Worm (Caenorhabditis elegans) whole organism, late embryonic: ENCODE results near the gene F25D1.3.

Source experiments
- C08G9.2 ChIP-seq: sonication (generic microtip); optimal IDR thresholded peaks from 2 replicates; lab custom pipeline; 2016; ENCODE audit warnings: mild to moderate bottlenecking, missing genetic modification characterization, moderate library complexity, missing compliant biosample characterization
- C38D4.7 ChIP-seq: fragments of 200-800 bp; sonication (Bioruptor generic); optimal IDR thresholded peaks from 2 replicates; lab custom pipeline; 2018; ENCODE audit warnings: mild to moderate bottlenecking, missing genetic modification characterization, moderate library complexity, missing compliant biosample characterization
- F13H6.1 ChIP-seq: sonication (generic microtip); optimal IDR thresholded peaks from 2 replicates; lab custom pipeline; 2016; ENCODE audit warnings: missing genetic modification characterization, missing compliant biosample characterization
- K02D7.2 ChIP-seq: sonication (generic microtip); optimal IDR thresholded peaks from 2 replicates; lab custom pipeline; 2017; ENCODE audit warnings: mild to moderate bottlenecking, missing genetic modification characterization, missing compliant biosample characterization
- Y22D7AL.16 ChIP-seq: sonication (generic microtip); optimal IDR thresholded peaks from 2 replicates; lab custom pipeline; 2016; ENCODE audit warnings: missing genetic modification characterization, missing compliant biosample characterization
- ama-1 ChIP-seq: fragments of 150-350 bp; optimal IDR thresholded peaks from 2 replicates; lab custom pipeline; 2014
- ceh-18 ChIP-seq: sonication (generic microtip); optimal IDR thresholded peaks from 2 replicates; lab custom pipeline; 2016; ENCODE audit warnings: missing genetic modification characterization, missing compliant biosample characterization
- ceh-19 ChIP-seq: fragments of 200-800 bp; sonication (Bioruptor generic); optimal IDR thresholded peaks from 2 replicates; lab custom pipeline; 2018; ENCODE audit warnings: mild to moderate bottlenecking, missing genetic modification characterization, missing compliant biosample characterization
- ceh-22 ChIP-seq: sonication (generic microtip); optimal IDR thresholded peaks from 2 replicates; lab custom pipeline; 2017; ENCODE audit warnings: missing biosample characterization, missing genetic modification characterization
- ceh-31 ChIP-seq: sonication (generic microtip); optimal IDR thresholded peaks from 2 replicates; lab custom pipeline; 2016; ENCODE audit warnings: missing genetic modification characterization, missing compliant biosample characterization
- ceh-48 ChIP-seq: sonication (generic microtip); optimal IDR thresholded peaks from 2 replicates; lab custom pipeline; 2016; ENCODE audit warnings: missing genetic modification characterization, inconsistent platforms, missing compliant biosample characterization
- ceh-9 ChIP-seq: sonication (generic microtip); optimal IDR thresholded peaks from 2 replicates; lab custom pipeline; 2016; ENCODE audit warnings: mild to moderate bottlenecking, missing genetic modification characterization, inconsistent platforms, missing compliant biosample characterization
- che-1 ChIP-seq: sonication (generic microtip); optimal IDR thresholded peaks from 2 replicates; lab custom pipeline; 2016; ENCODE audit warnings: mild to moderate bottlenecking, missing genetic modification characterization, missing compliant biosample characterization
- elt-2 ChIP-seq: sonication (generic microtip); optimal IDR thresholded peaks from 2 replicates; lab custom pipeline; 2016; ENCODE audit warnings: missing genetic modification reagents, missing genetic modification characterization, missing compliant biosample characterization
- elt-4 ChIP-seq: sonication (generic microtip); optimal IDR thresholded peaks from 2 replicates; lab custom pipeline; 2016; ENCODE audit warnings: missing genetic modification characterization, missing compliant biosample characterization
- eyg-1 ChIP-seq: sonication (generic microtip); optimal IDR thresholded peaks from 2 replicates; lab custom pipeline; 2016; ENCODE audit warnings: missing genotype, missing genetic modification characterization, missing compliant biosample characterization
- fax-1 ChIP-seq: sonication (generic microtip); optimal IDR thresholded peaks from 2 replicates; lab custom pipeline; 2016; ENCODE audit warnings: missing genotype, missing genetic modification characterization, missing compliant biosample characterization
- fkh-10 ChIP-seq: fragments of 150-350 bp; optimal IDR thresholded peaks from 2 replicates; lab custom pipeline; 2014; ENCODE audit warnings: missing biosample characterization, missing genetic modification reagents, missing genetic modification characterization
- hlh-13 ChIP-seq: fragments of 200-800 bp; sonication (Bioruptor generic); optimal IDR thresholded peaks from 2 replicates; lab custom pipeline; 2018; ENCODE audit warnings: mild to moderate bottlenecking, missing genetic modification characterization, missing compliant biosample characterization
- hlh-15 ChIP-seq: sonication (generic microtip); optimal IDR thresholded peaks from 2 replicates; lab custom pipeline; 2016; ENCODE audit warnings: missing genetic modification characterization, missing compliant biosample characterization
- hlh-6 ChIP-seq: sonication (generic microtip); optimal IDR thresholded peaks from 2 replicates; lab custom pipeline; 2016; ENCODE audit warnings: missing genotype, missing genetic modification characterization, missing compliant biosample characterization
- hlh-8 ChIP-seq: sonication (generic microtip); optimal IDR thresholded peaks from 2 replicates; lab custom pipeline; 2016; ENCODE audit warnings: missing genotype, missing genetic modification characterization, missing compliant biosample characterization
- lim-6 ChIP-seq: sonication (generic microtip); optimal IDR thresholded peaks from 2 replicates; lab custom pipeline; 2016; ENCODE audit warnings: missing genetic modification characterization, missing compliant biosample characterization
- madf-2 ChIP-seq: sonication (generic microtip); optimal IDR thresholded peaks from 2 replicates; lab custom pipeline; 2017; ENCODE audit warnings: missing genetic modification characterization, missing compliant biosample characterization
- mec-3 ChIP-seq: sonication (generic microtip); optimal IDR thresholded peaks from 2 replicates; lab custom pipeline; 2016; ENCODE audit warnings: borderline replicate concordance, missing genetic modification characterization, missing compliant biosample characterization
- nfya-1 ChIP-seq: sonication (generic microtip); optimal IDR thresholded peaks from 2 replicates; lab custom pipeline; 2017; ENCODE audit warnings: missing genetic modification characterization, mild to moderate bottlenecking, missing compliant biosample characterization, antibody characterized with exemption, moderate library complexity
- nhr-11 ChIP-seq: fragments of 150-350 bp; optimal IDR thresholded peaks from 2 replicates; lab custom pipeline; 2014; ENCODE audit warnings: missing biosample characterization, missing genetic modification characterization
- nhr-232 ChIP-seq: sonication (generic microtip); optimal IDR thresholded peaks from 2 replicates; lab custom pipeline; 2016; ENCODE audit warnings: missing genetic modification characterization, missing compliant biosample characterization
- npax-4 ChIP-seq: sonication (generic microtip); optimal IDR thresholded peaks from 2 replicates; lab custom pipeline; 2016; ENCODE audit warnings: missing genetic modification characterization, missing compliant biosample characterization
- odd-2 ChIP-seq: sonication (generic microtip); optimal IDR thresholded peaks from 2 replicates; lab custom pipeline; 2017; ENCODE audit warnings: antibody characterized with exemption, mild to moderate bottlenecking, missing genetic modification characterization, missing compliant biosample characterization
- pag-3 ChIP-seq: sonication (generic microtip); optimal IDR thresholded peaks from 2 replicates; lab custom pipeline; 2016; ENCODE audit warnings: missing compliant biosample characterization, missing genetic modification characterization, borderline replicate concordance
- pha-2 ChIP-seq: sonication (generic microtip); optimal IDR thresholded peaks from 2 replicates; lab custom pipeline; 2017; ENCODE audit warnings: mild to moderate bottlenecking, missing genetic modification characterization, missing compliant biosample characterization
- pha-4 ChIP-seq: fragments of 150-350 bp; optimal IDR thresholded peaks from 2 replicates; lab custom pipeline; 2018; ENCODE audit warnings: missing biosample characterization, missing genetic modification reagents, missing genetic modification characterization
- pqm-1 ChIP-seq: sonication (generic microtip); optimal IDR thresholded peaks from 2 replicates; lab custom pipeline; 2016; ENCODE audit warnings: missing genetic modification characterization, missing compliant biosample characterization
- sdc-2 ChIP-seq: sonication (generic microtip); optimal IDR thresholded peaks from 2 replicates; lab custom pipeline; 2016; ENCODE audit warnings: missing genotype, missing genetic modification characterization, missing compliant biosample characterization
- tbx-2 ChIP-seq: sonication (generic microtip); optimal IDR thresholded peaks from 2 replicates; lab custom pipeline; 2016; ENCODE audit warnings: missing genetic modification characterization, missing compliant biosample characterization
- unc-3 ChIP-seq, 2 experiments: fragments of 200-800 bp in 1 of 2; sonication (Bioruptor generic) in 1 of 2; sonication (generic microtip) in 1 of 2; conservative IDR thresholded peaks in 1 of 2; optimal IDR thresholded peaks in 1 of 2; 2 replicates each; pipeline versions ENCODE4 v1.3.6 to Lab custom; 2016 to 2022; ENCODE audit warnings: missing compliant biosample characterization in 2 of 2, missing genetic modification characterization in 2 of 2, missing genetic modification reagents in 1 of 2
- unc-42 ChIP-seq: sonication (generic microtip); optimal IDR thresholded peaks from 2 replicates; lab custom pipeline; 2016; ENCODE audit warnings: missing genotype, missing genetic modification characterization, missing compliant biosample characterization
- zip-5 ChIP-seq: sonication (generic microtip); optimal IDR thresholded peaks from 2 replicates; lab custom pipeline; 2016; ENCODE audit warnings: missing genetic modification characterization, missing compliant biosample characterization

Gene F25D1.3

DNA sequence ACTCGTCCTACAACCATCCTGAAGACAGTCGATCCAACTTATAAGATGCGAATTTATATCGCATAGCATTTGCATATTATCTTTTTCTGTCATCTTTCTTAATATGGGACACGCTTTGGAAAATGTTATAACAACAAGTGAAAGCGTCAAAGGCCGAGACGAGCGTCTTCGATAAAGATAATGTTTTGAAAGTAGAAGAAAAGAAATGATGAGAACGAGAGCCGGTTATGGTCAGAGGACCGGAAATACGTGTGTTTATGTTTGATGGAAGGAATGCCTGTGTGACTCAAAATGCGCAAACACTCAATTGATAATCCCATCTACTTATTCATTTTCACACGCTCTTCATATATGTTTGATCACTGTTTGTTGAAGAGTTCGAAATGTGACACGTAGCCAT lies 25.5 kb upstream of the F25D1.3 start, which contains the start of gene C35A5.11:
Gene C35A5.11, minus strand, starts transcription at position 101 of the 400 bp plus-strand sequence.
- TF ChIP-seq ceh-9 (tag; lab: Kevin White, UChicago) (no peak), hlh-13 (no peak), hlh-8 (tag; lab: Kevin White, UChicago) (no peak), ceh-22 (tag; lab: Kevin White, UChicago) (no peak), zip-5 (tag; lab: Kevin White, UChicago) (no peak), ama-1 (lab: Kevin White, UChicago) (no peak), npax-4 (tag; lab: Kevin White, UChicago) (no peak), ceh-19 (GFP tag; lab: Kevin White, UChicago) (no peak), F13H6.1 (tag; lab: Kevin White, UChicago) (no peak), mec-3 (tag; lab: Kevin White, UChicago) (no peak), lim-6 (no peak), K02D7.2 (tag; lab: Kevin White, UChicago) (no peak), pha-2 (tag; lab: Kevin White, UChicago) (no peak), ceh-48 (no peak), nhr-232 (no peak), eyg-1 (tag; lab: Kevin White, UChicago) (no peak), pha-4 (tag; lab: Kevin White, UChicago) (no peak), hlh-15 (tag; lab: Kevin White, UChicago) (no peak), unc-3 (GFP tag; conservative IDR thresholded peaks at IDR 0.05; lab: Robert Waterston, UW) (no peak), unc-3 (tag; optimal IDR thresholded peaks at IDR 0.05; lab: Kevin White, UChicago) (no peak), pqm-1 (tag; lab: Kevin White, UChicago) (no peak)

DNA sequence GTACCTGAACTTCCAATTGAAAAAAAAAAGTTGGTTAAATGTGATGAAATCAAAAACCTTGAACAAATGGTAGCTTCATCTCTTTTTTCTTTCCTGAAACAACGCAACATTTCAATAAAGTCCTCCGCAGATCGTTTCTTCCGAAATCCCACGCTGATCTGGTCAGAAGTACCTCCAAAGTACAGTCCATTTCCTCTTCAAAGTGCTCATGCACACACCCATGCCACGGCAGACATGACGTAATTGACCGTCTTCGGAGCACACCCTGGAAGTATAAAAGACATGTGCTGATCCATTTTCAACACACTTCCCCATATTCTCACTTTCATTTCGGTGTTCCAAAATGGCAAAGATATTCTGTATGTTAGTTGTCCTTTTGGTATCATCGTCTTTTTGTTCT lies 24.6 kb upstream of the F25D1.3 start, which contains the start of gene C35A5.10:
Gene C35A5.10, plus strand, starts transcription at position 301 of the 400 bp plus-strand sequence.
- TF ChIP-seq pag-3 (no peak), hlh-13 (no peak), elt-4 (no peak), sdc-2 (tag; lab: Kevin White, UChicago) (no peak), hlh-8 (tag; lab: Kevin White, UChicago) (no peak), fkh-10 (GFP tag; lab: Kevin White, UChicago) (no peak), fax-1 (tag; lab: Kevin White, UChicago) (no peak), che-1 (tag; lab: Kevin White, UChicago) (no peak), C38D4.7 (GFP tag; lab: Kevin White, UChicago) (no peak), lim-6 (no peak), unc-42 (tag; lab: Kevin White, UChicago) (no peak), unc-3 (GFP tag; conservative IDR thresholded peaks at IDR 0.05; lab: Robert Waterston, UW) (no peak), unc-3 (tag; optimal IDR thresholded peaks at IDR 0.05; lab: Kevin White, UChicago) (no peak), Y22D7AL.16 (no peak)

DNA sequence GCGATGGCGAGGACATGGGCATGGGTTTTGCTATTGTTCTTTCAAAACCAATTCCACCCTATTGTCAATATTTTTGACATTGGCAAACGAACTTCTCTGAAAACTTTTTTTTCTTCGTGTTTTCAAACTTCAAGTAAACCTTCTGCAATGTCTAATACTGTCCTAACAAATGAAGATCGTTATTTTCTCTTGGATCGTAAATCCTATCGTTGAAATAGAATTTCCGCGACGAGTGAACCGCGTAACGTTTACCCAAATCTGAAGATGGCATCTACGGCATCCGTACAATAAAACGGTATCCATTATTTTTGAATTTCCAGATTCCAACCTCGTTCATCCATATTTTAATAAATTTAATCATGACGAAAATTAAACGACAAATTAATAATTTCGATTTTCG lies 23.0 kb upstream of the F25D1.3 start, which contains the start of gene C35A5.5:
Gene C35A5.5, plus strand, starts transcription at position 301 of the 400 bp plus-strand sequence.
- TF ChIP-seq nhr-11 (tag; lab: Kevin White, UChicago) (no peak), zip-5 (tag; lab: Kevin White, UChicago) (no peak), ceh-9 (tag; lab: Kevin White, UChicago) (no peak), F13H6.1 (tag; lab: Kevin White, UChicago) (no peak), madf-2 (tag; lab: Kevin White, UChicago) (no peak), che-1 (tag; lab: Kevin White, UChicago) (no peak), nfya-1 (tag; lab: Kevin White, UChicago) (no peak), Y22D7AL.16 (no peak), ceh-31 (tag; lab: Kevin White, UChicago) (no peak), ceh-18 (tag; lab: Kevin White, UChicago) (no peak), C08G9.2 (no peak), tbx-2 (tag; lab: Kevin White, UChicago) (no peak), K02D7.2 (tag; lab: Kevin White, UChicago) (no peak), elt-2 (tag; lab: Kevin White, UChicago) (no peak), pag-3 (no peak), eyg-1 (tag; lab: Kevin White, UChicago) (no peak), odd-2 (no peak), hlh-6 (tag; lab: Kevin White, UChicago) (no peak)
